Fruit fly (Drosophila melanogaster) whole organism, pupa: Measurements from ENCODE around the gene CG12728.
"Not testable (repeated sequence)": the region's sequence is repeated elsewhere in the genome, so short reads cannot be mapped to it uniquely, and the experiment has no call there.

Source experiments
- CG10348 ChIP-seq: fragments of 200-800 bp; sonication (Bioruptor generic); IDR thresholded peaks from 2 replicates; pipeline ENCODE4 v1.3.6; 2022; ENCODE audit warnings: missing biosample characterization, missing genetic modification characterization
- CG12605 ChIP-seq: fragments of 200-800 bp; sonication (Bioruptor generic); IDR thresholded peaks from 2 replicates; pipeline ENCODE4 v1.3.6; 2022; ENCODE audit warnings: missing biosample characterization, missing genetic modification characterization
- CG13204 ChIP-seq: fragments of 200-800 bp; sonication (Bioruptor generic); optimal IDR thresholded peaks from 2 replicates; lab custom pipeline; 2018; ENCODE audit warnings: missing biosample characterization, mild to moderate bottlenecking, missing genetic modification characterization, moderate library complexity
- CG14655 ChIP-seq: fragments of 200-800 bp; sonication (Bioruptor generic); optimal IDR thresholded peaks from 3 replicates; lab custom pipeline; 2017; ENCODE audit warnings: mild to moderate bottlenecking, missing biosample characterization, missing genetic modification reagents, missing genetic modification characterization
- CG15710 ChIP-seq: fragments of 200-800 bp; sonication (Bioruptor generic); optimal IDR thresholded peaks from 2 replicates; lab custom pipeline; 2018; ENCODE audit warnings: missing biosample characterization, mild to moderate bottlenecking, missing genetic modification characterization, moderate library complexity
- CG17806 ChIP-seq: fragments of 200-800 bp; sonication (Bioruptor generic); optimal IDR thresholded peaks from 2 replicates; lab custom pipeline; 2018; ENCODE audit warnings: missing biosample characterization, mild to moderate bottlenecking, missing genetic modification characterization, moderate library complexity
- CG32121 ChIP-seq: fragments of 200-800 bp; sonication (Bioruptor generic); IDR thresholded peaks from 2 replicates; pipeline ENCODE4 v1.3.6; 2022; ENCODE audit warnings: missing biosample characterization, missing genetic modification characterization
- CG34367 ChIP-seq: fragments of 200-800 bp; sonication (Bioruptor generic); optimal IDR thresholded peaks from 2 replicates; lab custom pipeline; 2018; ENCODE audit warnings: missing biosample characterization, mild to moderate bottlenecking, missing genetic modification characterization
- CG4496 ChIP-seq: fragments of 200-800 bp; sonication (Bioruptor generic); IDR thresholded peaks from 3 replicates; pipeline ENCODE4 v1.3.6; 2022; ENCODE audit warnings: missing biosample characterization, missing genetic modification characterization
- CG8159 ChIP-seq: fragments of 200-800 bp; sonication (Bioruptor generic); optimal IDR thresholded peaks from 3 replicates; lab custom pipeline; 2018; ENCODE audit warnings: missing biosample characterization, mild to moderate bottlenecking, missing genetic modification characterization, moderate library complexity
- CG8301 ChIP-seq: fragments of 200-800 bp; sonication (Bioruptor generic); optimal IDR thresholded peaks from 2 replicates; lab custom pipeline; 2018; ENCODE audit warnings: missing biosample characterization, mild to moderate bottlenecking, missing genetic modification characterization
- CG9948 ChIP-seq: fragments of 200-800 bp; sonication (Bioruptor generic); optimal IDR thresholded peaks from 2 replicates; lab custom pipeline; 2018; ENCODE audit warnings: missing biosample characterization, mild to moderate bottlenecking, missing genetic modification characterization, moderate library complexity
- D1 ChIP-seq: fragments of 200-800 bp; sonication (Bioruptor generic); optimal IDR thresholded peaks from 2 replicates; lab custom pipeline; 2018; ENCODE audit warnings: missing biosample characterization, mild to moderate bottlenecking, missing genetic modification characterization, moderate library complexity
- EcR ChIP-seq: fragments of 200-800 bp; sonication (Bioruptor generic); optimal IDR thresholded peaks from 3 replicates; lab custom pipeline; 2019; ENCODE audit warnings: missing biosample characterization, missing genetic modification characterization, mild to moderate bottlenecking, moderate library complexity, missing genetic modification reagents
- Ets98B ChIP-seq: fragments of 200-800 bp; sonication (Bioruptor generic); IDR thresholded peaks from 2 replicates; pipeline ENCODE4 v1.3.6; 2022; ENCODE audit warnings: missing biosample characterization, missing genetic modification characterization
- Pif1A ChIP-seq: fragments of 200-800 bp; sonication (Bioruptor generic); optimal IDR thresholded peaks from 3 replicates; lab custom pipeline; 2016; ENCODE audit warnings: missing biosample characterization, missing genetic modification characterization
- Pif1B ChIP-seq: fragments of 200-800 bp; sonication (Bioruptor generic); optimal IDR thresholded peaks from 3 replicates; lab custom pipeline; 2016; ENCODE audit warnings: missing biosample characterization, missing genetic modification characterization
- Snoo ChIP-seq: fragments of 200-800 bp; sonication (Bioruptor generic); optimal IDR thresholded peaks from 3 replicates; lab custom pipeline; 2017; ENCODE audit warnings: missing biosample characterization, mild to moderate bottlenecking, missing genetic modification characterization, inconsistent platforms
- fd96Ca ChIP-seq: fragments of 200-800 bp; sonication (Bioruptor generic); IDR thresholded peaks from 3 replicates; pipeline ENCODE4 v1.3.6; 2022; ENCODE audit warnings: missing biosample characterization, missing genetic modification characterization
- gl ChIP-seq: fragments of 200-800 bp; sonication (Bioruptor generic); optimal IDR thresholded peaks from 2 replicates; lab custom pipeline; 2018; ENCODE audit warnings: missing biosample characterization, mild to moderate bottlenecking, missing genetic modification characterization
- rn ChIP-seq: fragments of 200-800 bp; sonication (Bioruptor generic); IDR thresholded peaks from 2 replicates; pipeline ENCODE4 v1.3.6; 2022; ENCODE audit warnings: missing biosample characterization, missing genetic modification characterization

The CG12728 gene

DNA sequence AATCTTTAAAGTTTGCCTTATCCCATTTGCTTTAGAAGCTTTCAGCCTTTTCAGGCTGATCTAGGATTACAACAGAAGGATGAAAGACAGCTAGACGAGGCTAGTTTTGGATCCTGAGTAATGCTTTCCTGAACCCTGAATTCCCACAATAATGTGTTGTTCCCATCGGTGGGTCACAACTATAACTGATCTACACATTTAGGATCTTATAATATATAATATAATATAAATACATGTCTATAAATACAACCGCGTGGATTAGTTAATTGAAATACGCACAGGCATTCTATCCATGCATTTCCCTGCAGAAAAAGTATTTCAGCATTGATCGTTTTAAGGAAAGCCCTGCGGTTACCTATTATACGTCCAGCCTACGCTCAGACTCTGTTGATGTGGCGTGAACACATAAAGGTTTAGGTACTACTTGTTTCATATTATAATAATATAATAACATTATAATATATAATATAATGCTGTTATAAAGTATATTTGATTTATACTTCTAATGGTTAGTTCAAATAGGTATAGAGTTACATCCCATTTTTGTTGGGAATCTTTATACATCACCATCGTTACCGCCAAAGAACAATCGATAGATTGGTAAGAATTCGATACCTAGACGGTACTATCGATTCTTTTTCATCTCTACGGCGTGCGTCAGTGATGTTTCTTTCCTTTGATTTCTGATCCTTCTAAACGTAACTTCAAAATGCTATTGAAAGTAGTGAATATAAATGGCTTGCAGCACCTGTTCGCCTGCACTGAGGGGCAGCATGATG, 2.8 kb downstream of the CG12728 start, which contains the start of gene CG32756:
TSS of gene CG32756 (plus strand) at position 631 of the 779 bp plus-strand sequence.
- TF ChIP-seq CG15710 (tag; lab: Kevin White, UChicago); CG13204 (GFP tag; lab: Kevin White, UChicago); CG8159 (tag; lab: Kevin White, UChicago): not testable (repeated sequence)

DNA sequence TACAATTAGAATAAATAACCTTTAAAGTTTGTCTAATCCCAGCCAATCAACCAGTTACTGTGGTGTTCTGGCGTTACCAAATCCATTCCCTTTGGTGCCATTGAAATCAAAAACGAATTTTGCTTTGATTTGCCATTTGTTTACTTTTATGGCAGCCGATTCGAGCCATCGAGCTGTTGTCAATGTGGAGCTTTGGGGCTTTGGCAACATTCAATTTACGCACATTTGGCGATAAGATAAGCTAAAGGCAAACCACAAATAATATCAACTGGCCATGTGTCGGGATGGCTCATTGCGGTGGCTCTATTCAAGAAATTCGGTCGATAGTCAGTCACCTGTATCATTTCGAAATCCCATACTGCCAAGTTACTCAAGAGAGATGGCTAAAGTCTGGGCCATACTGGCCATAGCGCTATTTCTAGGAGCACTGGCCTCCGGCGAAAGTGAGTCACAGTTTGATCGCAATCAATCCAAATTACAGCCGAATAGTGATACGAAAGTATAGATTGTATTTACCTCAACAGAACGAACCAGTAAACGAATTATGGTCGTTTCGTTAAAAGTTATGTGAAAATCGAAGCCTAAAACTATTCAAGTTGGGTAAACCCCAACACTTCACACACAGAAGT, 5.6 kb downstream of the CG12728 start, which contains the start of gene CG6041:
TSS of gene CG6041 (plus strand) at position 291 of the 629 bp plus-strand sequence.
- TF ChIP-seq CG17806 (tag; lab: Kevin White, UChicago): no peak
- TF ChIP-seq gl (tag; lab: Kevin White, UChicago): no peak
- no peak for TF ChIP-seq Ets98B (GFP tag; lab: Robert Waterston, UW)
- no peak for TF ChIP-seq CG8301 (tag; lab: Kevin White, UChicago)
- TF ChIP-seq fd96Ca (GFP tag; lab: Robert Waterston, UW): no peak
- no peak for TF ChIP-seq CG13204 (GFP tag; lab: Kevin White, UChicago)
- no peak for TF ChIP-seq EcR

DNA sequence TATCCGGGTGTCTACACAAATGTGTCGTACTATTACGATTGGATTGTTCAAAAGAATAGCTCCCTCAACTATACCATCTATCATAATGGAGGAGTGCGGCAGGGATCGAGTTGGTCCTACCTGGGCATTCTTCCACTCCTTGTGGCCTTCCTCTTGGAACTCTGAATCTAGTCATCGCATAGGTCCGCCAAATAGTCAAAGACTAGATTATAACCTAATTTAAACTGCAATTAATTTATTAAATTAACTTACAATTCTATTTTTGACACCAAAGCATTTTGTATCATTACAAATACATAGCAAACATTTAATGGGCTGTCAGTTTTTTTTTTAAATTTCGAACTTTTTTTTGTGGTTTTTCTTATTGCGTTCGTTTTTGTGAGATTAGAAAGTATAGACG, 7.5 kb downstream of the CG12728 start, which contains the start of gene CG32755:
TSS of gene CG32755 (plus strand) at position 301 of the 400 bp plus-strand sequence.
- TF ChIP-seq EcR: no peak
- no peak for TF ChIP-seq CG10348 (GFP tag; lab: Robert Waterston, UW)
- no peak for TF ChIP-seq CG17806 (tag; lab: Kevin White, UChicago)
- TF ChIP-seq Snoo (tag; lab: Kevin White, UChicago): no peak
- TF ChIP-seq CG34367 (tag; lab: Kevin White, UChicago): no peak
- TF ChIP-seq fd96Ca (GFP tag; lab: Robert Waterston, UW): no peak
- no peak for TF ChIP-seq CG12605 (GFP tag; lab: Robert Waterston, UW)
- TF ChIP-seq CG15710 (tag; lab: Kevin White, UChicago): no peak
- TF ChIP-seq Pif1B (GFP tag; lab: Kevin White, UChicago): no peak
- TF ChIP-seq rn: no peak
- TF ChIP-seq CG8159 (tag; lab: Kevin White, UChicago): no peak
- TF ChIP-seq Ets98B (GFP tag; lab: Robert Waterston, UW): no peak
- no peak for TF ChIP-seq CG13204 (GFP tag; lab: Kevin White, UChicago)
- no peak for TF ChIP-seq CG14655
- TF ChIP-seq Pif1A (GFP tag; lab: Kevin White, UChicago): no peak
- no peak for TF ChIP-seq CG4496 (GFP tag; lab: Robert Waterston, UW)
- TF ChIP-seq CG9948: no peak
- TF ChIP-seq CG32121: no peak
- TF ChIP-seq, all 21 proteins: peak for 0

DNA sequence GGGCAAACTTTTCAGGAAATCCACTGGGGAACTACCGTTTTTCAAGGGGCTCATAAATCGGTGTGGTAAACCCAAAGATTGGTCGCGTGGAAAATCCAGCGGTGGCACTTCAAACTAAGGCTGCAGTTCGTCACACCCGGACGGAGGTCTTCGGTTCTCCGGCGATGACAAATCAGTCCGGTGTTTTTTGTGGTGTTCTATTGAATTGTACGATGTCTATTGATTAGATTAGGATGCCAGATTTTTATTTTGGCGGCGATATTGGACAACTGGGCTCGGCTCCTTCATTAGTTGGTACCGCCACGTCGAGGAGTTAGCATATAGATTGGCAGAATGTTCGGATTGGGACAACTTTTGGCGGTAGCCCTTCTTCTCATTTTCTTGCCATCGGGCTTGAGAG, 9.9 kb downstream of the CG12728 start, which contains the start of gene CG6048:
TSS of gene CG6048 (plus strand) at position 301 of the 400 bp plus-strand sequence.
- no peak for TF ChIP-seq CG15710 (tag; lab: Kevin White, UChicago)
- no peak for TF ChIP-seq Ets98B (GFP tag; lab: Robert Waterston, UW)
- TF ChIP-seq rn: no peak
- no peak for TF ChIP-seq D1 (tag; lab: Kevin White, UChicago)
- TF ChIP-seq fd96Ca (GFP tag; lab: Robert Waterston, UW): no peak
- no peak for TF ChIP-seq Snoo (tag; lab: Kevin White, UChicago)
- TF ChIP-seq CG4496 (GFP tag; lab: Robert Waterston, UW): no peak
- TF ChIP-seq CG32121: no peak
- TF ChIP-seq Pif1A (GFP tag; lab: Kevin White, UChicago): no peak
- no peak for TF ChIP-seq CG34367 (tag; lab: Kevin White, UChicago)
- TF ChIP-seq CG8159 (tag; lab: Kevin White, UChicago): no peak
- no peak for TF ChIP-seq gl (tag; lab: Kevin White, UChicago)
- TF ChIP-seq CG10348 (GFP tag; lab: Robert Waterston, UW): no peak
- no peak for TF ChIP-seq CG13204 (GFP tag; lab: Kevin White, UChicago)
- TF ChIP-seq EcR: no peak
- TF ChIP-seq CG12605 (GFP tag; lab: Robert Waterston, UW): no peak

DNA sequence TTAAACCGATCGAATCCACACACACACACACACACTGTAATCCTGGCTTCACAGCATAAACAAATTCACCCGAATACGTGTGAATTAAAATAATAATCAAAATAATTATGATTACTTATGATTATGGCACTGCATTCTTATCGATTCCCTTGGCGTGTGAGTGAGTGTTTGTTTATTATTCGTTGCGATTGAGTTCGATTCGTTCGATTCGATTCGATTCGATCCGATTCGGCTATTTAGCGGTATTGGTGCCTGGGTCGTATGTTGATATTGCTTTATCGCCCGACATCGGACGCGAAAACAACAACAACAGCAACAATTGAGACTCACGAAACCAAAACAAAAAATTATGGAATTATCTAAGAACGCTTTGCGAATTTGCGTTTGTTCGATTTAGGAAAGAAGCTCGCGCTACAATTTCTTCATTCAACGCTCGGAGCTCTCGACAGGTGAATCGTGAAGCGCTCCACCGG, 12.8 kb downstream of the CG12728 start, which contains the start of gene CG6067:
TSS of gene CG6067 (plus strand) at position 423 of the 473 bp plus-strand sequence.
- no peak for TF ChIP-seq CG32121
- no peak for TF ChIP-seq CG4496 (GFP tag; lab: Robert Waterston, UW)
- TF ChIP-seq CG13204 (GFP tag; lab: Kevin White, UChicago): no peak
- no peak for TF ChIP-seq CG34367 (tag; lab: Kevin White, UChicago)
- TF ChIP-seq D1 (tag; lab: Kevin White, UChicago): no peak
- TF ChIP-seq CG14655: no peak
- no peak for TF ChIP-seq CG12605 (GFP tag; lab: Robert Waterston, UW)
- TF ChIP-seq CG17806 (tag; lab: Kevin White, UChicago): no peak
- no peak for TF ChIP-seq Pif1A (GFP tag; lab: Kevin White, UChicago)
- TF ChIP-seq Ets98B (GFP tag; lab: Robert Waterston, UW): no peak
- TF ChIP-seq EcR: no peak
- TF ChIP-seq fd96Ca (GFP tag; lab: Robert Waterston, UW): no peak
- no peak for TF ChIP-seq CG8159 (tag; lab: Kevin White, UChicago)
- TF ChIP-seq gl (tag; lab: Kevin White, UChicago): no peak
- TF ChIP-seq CG8301 (tag; lab: Kevin White, UChicago): no peak
- no peak for TF ChIP-seq CG10348 (GFP tag; lab: Robert Waterston, UW)
- no peak for TF ChIP-seq CG15710 (tag; lab: Kevin White, UChicago)
- TF ChIP-seq CG9948: no peak
- TF ChIP-seq Pif1B (GFP tag; lab: Kevin White, UChicago): no peak
- TF ChIP-seq rn: no peak
